Worm (Caenorhabditis elegans) whole organism, L2 larva: ENCODE measurements around the gene F19D8.2.

ENCODE experiments used
- dmd-4 ChIP-seq: sonication (generic microtip); optimal IDR thresholded peaks from 2 replicates; lab custom pipeline; 2017; ENCODE audit warnings: missing biosample characterization, missing genetic modification characterization
- lin-11 ChIP-seq: fragments of 150-350 bp; sonication (generic microtip); optimal IDR thresholded peaks from 2 replicates; lab custom pipeline; 2014; ENCODE audit warnings: missing biosample characterization, missing genetic modification characterization, inconsistent platforms, mixed read lengths
- mdl-1 ChIP-seq, 2 experiments: fragments of 150-350 bp in 1 of 2; sonication (generic microtip) in 1 of 2; optimal IDR thresholded peaks; 2 replicates each; lab custom pipeline; 2017; ENCODE audit warnings: missing biosample characterization in 2 of 2, missing genetic modification characterization in 2 of 2
- nhr-11 ChIP-seq: fragments of 150-350 bp; optimal IDR thresholded peaks from 2 replicates; lab custom pipeline; 2014; ENCODE audit warnings: missing biosample characterization, missing genetic modification characterization
- nhr-129 ChIP-seq: fragments of 150-350 bp; optimal IDR thresholded peaks from 2 replicates; lab custom pipeline; 2014; ENCODE audit warnings: missing biosample characterization, missing genetic modification characterization
- nhr-23 ChIP-seq: fragments of 150-350 bp; optimal IDR thresholded peaks from 2 replicates; lab custom pipeline; 2014; ENCODE audit warnings: missing biosample characterization, missing genetic modification reagents, missing genetic modification characterization
- nhr-237 ChIP-seq: fragments of 150-350 bp; optimal IDR thresholded peaks from 2 replicates; lab custom pipeline; 2014; ENCODE audit warnings: missing biosample characterization, missing genetic modification characterization
- nhr-25 ChIP-seq: fragments of 150-350 bp; sonication (generic microtip); optimal IDR thresholded peaks from 3 replicates; lab custom pipeline; 2014; ENCODE audit warnings: missing biosample characterization, missing genetic modification characterization
- skn-1 ChIP-seq: sonication (generic microtip); optimal IDR thresholded peaks from 2 replicates; lab custom pipeline; 2017; ENCODE audit warnings: missing biosample characterization, missing genetic modification characterization
- snpc-4 ChIP-seq: fragments of 150-350 bp; optimal IDR thresholded peaks from 2 replicates; lab custom pipeline; 2014; ENCODE audit warnings: missing biosample characterization, missing genetic modification characterization
- unc-62 ChIP-seq: fragments of 150-350 bp; optimal IDR thresholded peaks from 2 replicates; lab custom pipeline; 2014; ENCODE audit warnings: missing biosample characterization, missing genetic modification reagents, missing genetic modification characterization
- ztf-11 ChIP-seq: sonication (generic microtip); optimal IDR thresholded peaks from 2 replicates; lab custom pipeline; 2017; ENCODE audit warnings: missing biosample characterization, missing genetic modification characterization

ce11 chrX:13852606-13853005, 18.4 kb downstream of the F19D8.2 start, which contains the start of gene mct-3:
- TF ChIP-seq nhr-129 (tag; lab: Kevin White, UChicago) (no peak), unc-62 (no peak), nhr-11 (no peak), mdl-1 (tag; optimal IDR thresholded peaks at IDR 0.05; lab: Kevin White, UChicago) (no peak), skn-1 (tag; lab: Kevin White, UChicago) (no peak), dmd-4 (tag; lab: Kevin White, UChicago) (no peak), nhr-25 (tag; lab: Kevin White, UChicago) (no peak), lin-11 (tag; lab: Kevin White, UChicago) (no peak), snpc-4 (tag; lab: Kevin White, UChicago) (no peak), ztf-11 (no peak), nhr-23 (tag; lab: Kevin White, UChicago) (no peak), nhr-237 (no peak)
